In genomic region chrIII:5706077-5706627, ce11 we compare ENCODE assay signal across 4 worm cellular contexts.
A peak's percentile ranks its signal among the peaks of the same experiment; 100 is the strongest.
TF ChIP-seq lines count a peak whose summit lies in the region.

TSS of gene rpl-23 (minus strand) at chrIII:5706127.

TF ChIP-seq in whole organism, L2 larva, 48 proteins besides CTCF, POLR2A, EP300 and RAD21 (continues in another document):
- TF ChIP-seq nhr-23 (tag; optimal IDR thresholded peaks at IDR 0.05; lab: Kevin White, UChicago) (no peak), nhr-11 (tag; optimal IDR thresholded peaks at IDR 0.05; lab: Kevin White, UChicago) (no peak), unc-55 (GFP tag; optimal IDR thresholded peaks at IDR 0.05; lab: Kevin White, UChicago) (peak; percentile 100), elt-3 (tag; optimal IDR thresholded peaks at IDR 0.05; lab: Kevin White, UChicago) (no peak), nhr-129 (tag; optimal IDR thresholded peaks at IDR 0.05; lab: Kevin White, UChicago) (peak; percentile 98), gmeb-1 (tag; optimal IDR thresholded peaks at IDR 0.05; lab: Kevin White, UChicago) (peak; percentile 91), peb-1 (tag; optimal IDR thresholded peaks at IDR 0.05; lab: Kevin White, UChicago) (no peak), snpc-4 (tag; optimal IDR thresholded peaks at IDR 0.05; lab: Kevin White, UChicago) (peak; percentile 72), nhr-21 (tag; optimal IDR thresholded peaks at IDR 0.05; lab: Kevin White, UChicago) (peak; percentile 89), nhr-25 (tag; optimal IDR thresholded peaks at IDR 0.05; lab: Kevin White, UChicago) (peak; percentile 95), nhr-77 (tag; optimal IDR thresholded peaks at IDR 0.05; lab: Kevin White, UChicago) (peak; percentile 25), ceh-16 (tag; optimal IDR thresholded peaks at IDR 0.05; lab: Kevin White, UChicago) (peak; percentile 55), nhr-6 (tag; optimal IDR thresholded peaks at IDR 0.05; lab: Kevin White, UChicago) (peak; percentile 92), ceh-82 (tag; optimal IDR thresholded peaks at IDR 0.05; lab: Kevin White, UChicago) (peak; percentile 73), zag-1 (tag; optimal IDR thresholded peaks at IDR 0.05; lab: Kevin White, UChicago) (peak; percentile 84), sma-9 (GFP tag; optimal IDR thresholded peaks at IDR 0.05; lab: Kevin White, UChicago) (peak; percentile 90), sma-9 (tag; optimal IDR thresholded peaks at IDR 0.05; lab: Kevin White, UChicago) (no peak), aly-2 (tag; optimal IDR thresholded peaks at IDR 0.05; lab: Kevin White, UChicago) (no peak), ama-1 (optimal IDR thresholded peaks at IDR 0.05; lab: Kevin White, UChicago) (peak; percentile 83), unc-62 (GFP tag; optimal IDR thresholded peaks at IDR 0.05; lab: Kevin White, UChicago) (no peak), Y55F3AM.14 (GFP tag; optimal IDR thresholded peaks at IDR 0.05; lab: Kevin White, UChicago) (no peak), nhr-237 (tag; optimal IDR thresholded peaks at IDR 0.05; lab: Kevin White, UChicago) (no peak), elt-1 (tag; optimal IDR thresholded peaks at IDR 0.05; lab: Kevin White, UChicago) (no peak), sma-3 (GFP tag; optimal IDR thresholded peaks at IDR 0.05; lab: Kevin White, UChicago) (peak; percentile 88)

TF ChIP-seq in whole organism, L4 larva, 104 proteins besides CTCF, POLR2A, EP300 and RAD21 (continues in another document):
- TF ChIP-seq hif-1 (tag; optimal IDR thresholded peaks at IDR 0.05; lab: Kevin White, UChicago) (peak in 1 of 2 experiments; percentile 77), zip-2 (tag; optimal IDR thresholded peaks at IDR 0.05; lab: Kevin White, UChicago) (peak; percentile 29), fos-1 (tag; optimal IDR thresholded peaks at IDR 0.05; lab: Kevin White, UChicago) (no peak), dve-1 (tag; optimal IDR thresholded peaks at IDR 0.05; lab: Kevin White, UChicago; ENCODE audit: insufficient read depth) (peak; percentile 94), madf-9 (GFP tag; conservative IDR thresholded peaks at IDR 0.05; lab: Robert Waterston, UW) (no peak; the same call in 1 of the 2 replicates), ceh-28 (tag; optimal IDR thresholded peaks at IDR 0.05; lab: Kevin White, UChicago) (peak; percentile 85), Y75B8A.6 (GFP tag; IDR thresholded peaks at IDR 0.05; lab: Robert Waterston, UW) (no peak), dmd-6 (GFP tag; IDR thresholded peaks at IDR 0.05; lab: Robert Waterston, UW) (peak; percentile 62), ceh-44 (GFP tag; IDR thresholded peaks at IDR 0.05; lab: Robert Waterston, UW) (peak; percentile 40; the same call in 1 of the 2 replicates), nhr-237 (tag; optimal IDR thresholded peaks at IDR 0.05; lab: Kevin White, UChicago) (no peak), daf-12 (tag; optimal IDR thresholded peaks at IDR 0.05; lab: Kevin White, UChicago) (no peak), nhr-42 (GFP tag; IDR thresholded peaks at IDR 0.05; lab: Robert Waterston, UW) (no peak), nhr-48 (tag; optimal IDR thresholded peaks at IDR 0.05; lab: Kevin White, UChicago) (peak; percentile 13), unc-62 (GFP tag; optimal IDR thresholded peaks at IDR 0.05 in 1 of 2; lab: Kevin White, UChicago) (peak in 1 of 2 experiments; percentile 21), unc-62 (tag; optimal IDR thresholded peaks at IDR 0.05; lab: Kevin White, UChicago) (no peak), sdz-12 (GFP tag; optimal IDR thresholded peaks at IDR 0.05; lab: Kevin White, UChicago) (no peak), daf-8 (GFP tag; IDR thresholded peaks at IDR 0.05; lab: Robert Waterston, UW) (no peak), mdl-1 (tag; optimal IDR thresholded peaks at IDR 0.05; lab: Kevin White, UChicago) (peak in 1 of 2 experiments; percentile 71), dmd-8 (GFP tag; IDR thresholded peaks at IDR 0.05; lab: Robert Waterston, UW) (no peak), lin-38 (GFP tag; IDR thresholded peaks at IDR 0.05; lab: Robert Waterston, UW) (peak; percentile 85), daf-19 (GFP tag; conservative IDR thresholded peaks at IDR 0.05; lab: Robert Waterston, UW) (no peak), lin-13 (GFP tag; optimal IDR thresholded peaks at IDR 0.05; lab: Kevin White, UChicago) (peak; percentile 90), ZK546.5 (tag; optimal IDR thresholded peaks at IDR 0.05; lab: Kevin White, UChicago) (peak in 1 of 2 experiments; percentile 58)

TF ChIP-seq in whole organism, late embryonic, 69 proteins besides CTCF, POLR2A, EP300 and RAD21 (continues in another document):
- TF ChIP-seq ceh-2 (tag; optimal IDR thresholded peaks at IDR 0.05; lab: Kevin White, UChicago) (no peak), elt-2 (tag; optimal IDR thresholded peaks at IDR 0.05; lab: Kevin White, UChicago) (peak; percentile 24), dve-1 (tag; optimal IDR thresholded peaks at IDR 0.05; lab: Kevin White, UChicago) (peak; percentile 69), pag-3 (tag; optimal IDR thresholded peaks at IDR 0.05; lab: Kevin White, UChicago; ENCODE audit: borderline replicate concordance) (no peak), eyg-1 (tag; optimal IDR thresholded peaks at IDR 0.05; lab: Kevin White, UChicago) (no peak), hlh-13 (GFP tag; optimal IDR thresholded peaks at IDR 0.05; lab: Kevin White, UChicago) (no peak), ama-1 (optimal IDR thresholded peaks at IDR 0.05; lab: Kevin White, UChicago) (no peak), nhr-11 (tag; optimal IDR thresholded peaks at IDR 0.05; lab: Kevin White, UChicago) (no peak), ets-4 (tag; optimal IDR thresholded peaks at IDR 0.05; lab: Kevin White, UChicago) (peak; percentile 40), ceh-18 (tag; optimal IDR thresholded peaks at IDR 0.05; lab: Kevin White, UChicago) (peak; percentile 60), ceh-45 (GFP tag; IDR thresholded peaks at IDR 0.05; lab: Robert Waterston, UW) (no peak), hlh-30 (tag; optimal IDR thresholded peaks at IDR 0.05; lab: Kevin White, UChicago; ENCODE audit: insufficient read depth) (peak; percentile 56), ceh-34 (tag; optimal IDR thresholded peaks at IDR 0.05; lab: Kevin White, UChicago) (peak; percentile 46), ceh-48 (tag; optimal IDR thresholded peaks at IDR 0.05; lab: Kevin White, UChicago) (peak; percentile 98), unc-42 (tag; optimal IDR thresholded peaks at IDR 0.05; lab: Kevin White, UChicago) (peak; percentile 78), ceh-6 (GFP tag; optimal IDR thresholded peaks at IDR 0.05; lab: Kevin White, UChicago) (no peak), nfya-1 (tag; optimal IDR thresholded peaks at IDR 0.05; lab: Kevin White, UChicago) (peak; percentile 87), hlh-15 (tag; optimal IDR thresholded peaks at IDR 0.05; lab: Kevin White, UChicago) (no peak), ceh-31 (tag; optimal IDR thresholded peaks at IDR 0.05; lab: Kevin White, UChicago) (peak; percentile 85), sox-4 (tag; optimal IDR thresholded peaks at IDR 0.05; lab: Kevin White, UChicago) (no peak), rnt-1 (tag; optimal IDR thresholded peaks at IDR 0.05; lab: Kevin White, UChicago) (peak; percentile 5), lim-6 (tag; optimal IDR thresholded peaks at IDR 0.05; lab: Kevin White, UChicago) (no peak), pha-2 (tag; optimal IDR thresholded peaks at IDR 0.05; lab: Kevin White, UChicago) (no peak), odd-2 (tag; optimal IDR thresholded peaks at IDR 0.05; lab: Kevin White, UChicago) (no peak), T23F11.4 (GFP tag; optimal IDR thresholded peaks at IDR 0.05; lab: Kevin White, UChicago) (no peak), K09A11.1 (tag; optimal IDR thresholded peaks at IDR 0.05; lab: Kevin White, UChicago; ENCODE audit: insufficient read depth) (peak; percentile 47)

TF ChIP-seq in whole organism, mixed stage, embryonic, 35 proteins besides CTCF, POLR2A, EP300 and RAD21 (continues in another document):
- no peak for TF ChIP-seq sem-2 (GFP tag; optimal IDR thresholded peaks at IDR 0.05; lab: Kevin White, UChicago)
- peak; percentile 85 for TF ChIP-seq mab-5 (tag; optimal IDR thresholded peaks at IDR 0.05; lab: Kevin White, UChicago)
- no peak for TF ChIP-seq ham-2 (GFP tag; optimal IDR thresholded peaks at IDR 0.05; lab: Kevin White, UChicago)
- peak; percentile 12 for TF ChIP-seq elt-3 (tag; optimal IDR thresholded peaks at IDR 0.05; lab: Kevin White, UChicago)
- TF ChIP-seq nhr-12 (tag; optimal IDR thresholded peaks at IDR 0.05; lab: Kevin White, UChicago): no peak
- TF ChIP-seq mep-1 (tag; optimal IDR thresholded peaks at IDR 0.05; lab: Kevin White, UChicago): peak; percentile 98
- no peak for TF ChIP-seq M03D4.4 (tag; optimal IDR thresholded peaks at IDR 0.05; lab: Kevin White, UChicago)
- no peak for TF ChIP-seq unc-39 (tag; optimal IDR thresholded peaks at IDR 0.05; lab: Kevin White, UChicago)
- no peak for TF ChIP-seq nhr-28 (tag; optimal IDR thresholded peaks at IDR 0.05; lab: Kevin White, UChicago)
- peak; percentile 92 for TF ChIP-seq unc-120 (tag; optimal IDR thresholded peaks at IDR 0.05; lab: Kevin White, UChicago; ENCODE audit: poor library complexity, severe bottlenecking)
- TF ChIP-seq tbx-8 (GFP tag; optimal IDR thresholded peaks at IDR 0.05; lab: Kevin White, UChicago): no peak
- peak; percentile 93 for TF ChIP-seq pha-4 (tag; optimal IDR thresholded peaks at IDR 0.05; lab: Kevin White, UChicago)
- TF ChIP-seq flh-1 (GFP tag; optimal IDR thresholded peaks at IDR 0.05; lab: Kevin White, UChicago): no peak
- TF ChIP-seq lsy-2 (tag; optimal IDR thresholded peaks at IDR 0.05; lab: Kevin White, UChicago): peak; percentile 89
- no peak for TF ChIP-seq lin-32 (GFP tag; optimal IDR thresholded peaks at IDR 0.05; lab: Kevin White, UChicago)
- TF ChIP-seq sptf-1 (tag; optimal IDR thresholded peaks at IDR 0.05; lab: Kevin White, UChicago): peak; percentile 62
- peak; percentile 92 for TF ChIP-seq lin-13 (tag; optimal IDR thresholded peaks at IDR 0.05; lab: Kevin White, UChicago)
- peak; percentile 97 for TF ChIP-seq ceh-39 (tag; optimal IDR thresholded peaks at IDR 0.05; lab: Kevin White, UChicago)
- no peak for TF ChIP-seq ceh-83 (GFP tag; optimal IDR thresholded peaks at IDR 0.05; lab: Kevin White, UChicago)
- TF ChIP-seq bed-3 (GFP tag; optimal IDR thresholded peaks at IDR 0.05; lab: Kevin White, UChicago): no peak
- no peak for TF ChIP-seq snpc-4 (tag; optimal IDR thresholded peaks at IDR 0.05; lab: Kevin White, UChicago)
- no peak for TF ChIP-seq cnd-1 (tag; optimal IDR thresholded peaks at IDR 0.05; lab: Kevin White, UChicago)
- peak; percentile 37 for TF ChIP-seq ztf-11 (tag; optimal IDR thresholded peaks at IDR 0.05; lab: Kevin White, UChicago)
- peak; percentile 33 for TF ChIP-seq mls-2 (tag; optimal IDR thresholded peaks at IDR 0.05; lab: Kevin White, UChicago)
- no peak for TF ChIP-seq elt-1 (tag; optimal IDR thresholded peaks at IDR 0.05; lab: Kevin White, UChicago; ENCODE audit: borderline replicate concordance, insufficient read depth)
- peak; percentile 94 for TF ChIP-seq nhr-237 (tag; optimal IDR thresholded peaks at IDR 0.05; lab: Kevin White, UChicago)
- TF ChIP-seq unc-62 (GFP tag; optimal IDR thresholded peaks at IDR 0.05; lab: Kevin White, UChicago): peak; percentile 66
- no peak for TF ChIP-seq nhr-76 (tag; optimal IDR thresholded peaks at IDR 0.05; lab: Kevin White, UChicago)
- TF ChIP-seq ceh-43 (GFP tag; optimal IDR thresholded peaks at IDR 0.05; lab: Kevin White, UChicago): no peak
- TF ChIP-seq ces-1 (GFP tag; optimal IDR thresholded peaks at IDR 0.05; lab: Kevin White, UChicago): peak; percentile 90
